Worm (Caenorhabditis elegans) whole organism, early embryonic: ENCODE data around the gene F46C5.6.

Source experiments
- B0310.2 ChIP-seq: sonication (generic microtip); optimal IDR thresholded peaks from 2 replicates; lab custom pipeline; 2016; ENCODE audit warnings: mild to moderate bottlenecking, missing genetic modification characterization, missing compliant biosample characterization
- F13C5.2 ChIP-seq: sonication (generic microtip); optimal IDR thresholded peaks from 2 replicates; lab custom pipeline; 2017; ENCODE audit warnings: mild to moderate bottlenecking, missing genetic modification characterization, inconsistent platforms, missing compliant biosample characterization
- aly-1 ChIP-seq: sonication (generic microtip); optimal IDR thresholded peaks from 2 replicates; lab custom pipeline; 2016; ENCODE audit warnings: missing genetic modification characterization, missing compliant biosample characterization
- ama-1 ChIP-seq: fragments of 150-350 bp; optimal IDR thresholded peaks from 2 replicates; lab custom pipeline; 2014
- flt-1 ChIP-seq: fragments of 200-800 bp; sonication (Bioruptor generic); IDR thresholded peaks from 2 replicates; pipeline ENCODE4 v1.3.6; 2022; ENCODE audit warnings: missing genetic modification characterization, missing compliant biosample characterization
- hmbx-1 ChIP-seq: sonication (generic microtip); optimal IDR thresholded peaks from 2 replicates; lab custom pipeline; 2016; ENCODE audit warnings: mild to moderate bottlenecking, missing genetic modification characterization, missing compliant biosample characterization
- scrt-1 ChIP-seq: fragments of 200-800 bp; sonication (Bioruptor generic); IDR thresholded peaks from 2 replicates; pipeline ENCODE4 v1.3.6; 2022; ENCODE audit warnings: missing genetic modification characterization, missing compliant biosample characterization
- tbx-11 ChIP-seq: fragments of 200-800 bp; sonication (Bioruptor generic); IDR thresholded peaks from 2 replicates; pipeline ENCODE4 v1.3.6; 2022; ENCODE audit warnings: missing genetic modification characterization, missing compliant biosample characterization

DNA sequence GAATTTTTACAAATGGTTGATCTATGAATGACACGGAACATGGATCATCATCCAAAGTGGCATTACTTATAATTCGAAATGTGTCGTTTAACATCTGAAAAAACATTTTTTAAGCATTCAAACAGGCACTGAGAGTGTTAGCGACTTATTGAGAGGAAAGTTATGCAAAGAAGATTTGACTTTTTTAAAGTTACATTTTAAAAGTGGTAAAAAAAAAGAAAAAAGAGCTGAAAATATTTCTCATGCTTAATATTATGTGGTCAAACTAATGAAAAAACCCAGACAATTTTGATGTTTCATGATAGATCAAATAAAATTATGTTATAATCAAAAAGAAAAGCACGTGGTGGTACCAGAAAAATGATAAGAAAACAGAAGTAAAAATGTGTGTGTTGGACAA lies 20.8 kb upstream of the F46C5.6 start, which contains the start of gene npr-20:
- TF ChIP-seq flt-1 (GFP tag; lab: Robert Waterston, UW), result no peak
- no peak for TF ChIP-seq ama-1 (lab: Kevin White, UChicago)
- no peak for TF ChIP-seq aly-1
- TF ChIP-seq B0310.2 (tag; lab: Kevin White, UChicago), result no peak
- TF ChIP-seq scrt-1 (GFP tag; lab: Robert Waterston, UW), result no peak
- no peak for TF ChIP-seq tbx-11
- no peak for TF ChIP-seq F13C5.2
- no peak for TF ChIP-seq hmbx-1
